Fruit fly (Drosophila melanogaster): ENCODE data around the gene CG13599.

Gene CG13599

dm6 chr3R:23928950-23929602, 2.4 kb upstream of the CG13599 start, which contains the start of the genes CG43998, CG43999 and CG31142 (continued):
- TF ChIP-seq Hr3 (GFP tag; optimal IDR thresholded peaks at IDR 0.05) (no peak), ham (GFP tag; IDR thresholded peaks at IDR 0.05) (no peak), wdn (GFP tag; IDR thresholded peaks at IDR 0.05) (no peak), shn (GFP tag; optimal IDR thresholded peaks at IDR 0.05) (no peak), tio (GFP tag; optimal IDR thresholded peaks at IDR 0.05) (no peak), CG14667 (GFP tag; IDR thresholded peaks at IDR 0.05) (no peak), CG6813 (GFP tag; optimal IDR thresholded peaks at IDR 0.05) (no peak), CG10147 (GFP tag; optimal IDR thresholded peaks at IDR 0.05) (no peak), YL-1 (GFP tag; optimal IDR thresholded peaks at IDR 0.05) (no peak), zen2 (GFP tag; IDR thresholded peaks at IDR 0.05; ENCODE audit: partially characterized antibody) (no peak), gcm2 (GFP tag; optimal IDR thresholded peaks at IDR 0.05) (no peak), CG12299 (tag; optimal IDR thresholded peaks at IDR 0.05) (no peak), Dek (tag; optimal IDR thresholded peaks at IDR 0.05) (no peak)

- TF ChIP-seq sim (GFP tag; IDR thresholded peaks at IDR 0.05) (no peak), Rx (GFP tag; IDR thresholded peaks at IDR 0.05) (no peak), pzg (GFP tag; optimal IDR thresholded peaks at IDR 0.05) (no peak), CG3847 (GFP tag; IDR thresholded peaks at IDR 0.05) (no peak), HHEX (GFP tag; optimal IDR thresholded peaks at IDR 0.05) (no peak), sc (optimal IDR thresholded peaks at IDR 0.05) (no peak), sc (GFP tag; optimal IDR thresholded peaks at IDR 0.05) (no peak), mld (GFP tag; IDR thresholded peaks at IDR 0.05; ENCODE audit: partially characterized antibody) (no peak), CG18619 (GFP tag; optimal IDR thresholded peaks at IDR 0.05) (no peak), CG9797 (GFP tag; optimal IDR thresholded peaks at IDR 0.05) (no peak), CG3838 (GFP tag; optimal IDR thresholded peaks at IDR 0.05) (no peak), B-H2 (GFP tag; optimal IDR thresholded peaks at IDR 0.05) (no peak), CG10209 (GFP tag; optimal IDR thresholded peaks at IDR 0.05) (no peak), Poxn (GFP tag; IDR thresholded peaks at IDR 0.05) (no peak), dmrt11E (tag; optimal IDR thresholded peaks at IDR 0.05) (no peak), CG14441 (GFP tag; IDR thresholded peaks at IDR 0.05) (no peak), esg (GFP tag; conservative IDR thresholded peaks at IDR 0.05) (no peak), CG12299 (tag; optimal IDR thresholded peaks at IDR 0.05) (no peak), CG3281 (GFP tag; optimal IDR thresholded peaks at IDR 0.05) (no peak), cwo (GFP tag; optimal IDR thresholded peaks at IDR 0.05) (no peak), CG2202 (tag; optimal IDR thresholded peaks at IDR 0.05) (no peak)
Measured at dm6 chr3R:23933430-23933683, 1.9 kb downstream of the CG13599 start, which contains the start of gene RpS19b. Gene RpS19b (minus strand): TSS chr3R:23933530.

- TF ChIP-seq CG2129 (GFP tag; IDR thresholded peaks at IDR 0.05; ENCODE audit: partially characterized antibody) (no peak), HHEX (GFP tag; optimal IDR thresholded peaks at IDR 0.05) (peak; percentile 79), CG11560 (tag; IDR thresholded peaks at IDR 0.05) (0 out of 3 replicates have a peak, but pooled peaks have one; percentile 8), klu (GFP tag; IDR thresholded peaks at IDR 0.05) (no peak), CG43689 (GFP tag; IDR thresholded peaks at IDR 0.05) (peak; percentile 55; the same call in 1 of the 2 replicates), Elba2 (GFP tag; optimal IDR thresholded peaks at IDR 0.05) (no peak), CG2875 (GFP tag; optimal IDR thresholded peaks at IDR 0.05) (peak; percentile 74), crc (GFP tag; optimal IDR thresholded peaks at IDR 0.05) (peak; percentile 44), CG14014 (GFP tag; IDR thresholded peaks at IDR 0.05) (peak; percentile 66; the same call in 1 of the 2 replicates), CG10462 (GFP tag; optimal IDR thresholded peaks at IDR 0.05) (peak; percentile 65), CG13296 (GFP tag; optimal IDR thresholded peaks at IDR 0.05) (peak; percentile 30), CG12659 (GFP tag; optimal IDR thresholded peaks at IDR 0.05) (peak; percentile 69), CG1832 (GFP tag; optimal IDR thresholded peaks at IDR 0.05) (no peak), CG10959 (GFP tag; IDR thresholded peaks at IDR 0.05) (peak; percentile 42; the same call in 1 of the 2 replicates), Rx (GFP tag; IDR thresholded peaks at IDR 0.05) (peak; percentile 51; the same call in 1 of the 2 replicates), fd64A (GFP tag; optimal IDR thresholded peaks at IDR 0.05) (peak; percentile 53)
Measured at dm6 chr3R:23933684-23934575, 2.5 kb downstream of the CG13599 start, which contains the start of gene CG5854. Gene CG5854 (plus strand): TSS chr3R:23933912.
